Fruit fly (Drosophila melanogaster): ENCODE data around the gene Graf.

Graf gene

dm6 chrX:15733995-15734394, 26.5 kb downstream of the Graf start, which contains the start of the genes CG12379 and MagR (continued):
- TF ChIP-seq shn (GFP tag; optimal IDR thresholded peaks at IDR 0.05) (peak; percentile 7), Stat92E (GFP tag; optimal IDR thresholded peaks at IDR 0.05) (no peak), CG4617 (GFP tag; optimal IDR thresholded peaks at IDR 0.05; ENCODE audit: borderline replicate concordance) (peak; percentile 42), CG13775 (GFP tag; optimal IDR thresholded peaks at IDR 0.05) (peak; percentile 59), BtbVII (GFP tag; optimal IDR thresholded peaks at IDR 0.05) (peak; percentile 19), CG16813 (GFP tag; IDR thresholded peaks at IDR 0.05; ENCODE audit: partially characterized antibody) (peak; percentile 87), CG7839 (tag; optimal IDR thresholded peaks at IDR 0.05) (no peak), Lhr (GFP tag; optimal IDR thresholded peaks at IDR 0.05) (no peak), gcm (GFP tag; optimal IDR thresholded peaks at IDR 0.05) (no peak), Dfd (GFP tag; optimal IDR thresholded peaks at IDR 0.05) (no peak), Hand (GFP tag; optimal IDR thresholded peaks at IDR 0.05) (no peak), Opbp (GFP tag; IDR thresholded peaks at IDR 0.05; ENCODE audit: partially characterized antibody) (peak; percentile 67), H15 (GFP tag; IDR thresholded peaks at IDR 0.05) (no peak; the same call in 2 of the 3 replicates), crp (GFP tag; optimal IDR thresholded peaks at IDR 0.05) (peak; percentile 25 to 82), CG2116 (GFP tag; optimal IDR thresholded peaks at IDR 0.05) (peak; percentile 79), HHEX (GFP tag; optimal IDR thresholded peaks at IDR 0.05) (no peak), bbx (GFP tag; IDR thresholded peaks at IDR 0.05; ENCODE audit: partially characterized antibody) (peak; percentile 60), vvl (GFP tag; IDR thresholded peaks at IDR 0.05) (no peak; the same call in 1 of the 2 replicates), esg (GFP tag; conservative IDR thresholded peaks at IDR 0.05) (peak; percentile 51; the same call in 1 of the 2 replicates), CG7745 (tag; optimal IDR thresholded peaks at IDR 0.05) (no peak), CG18011 (GFP tag; optimal IDR thresholded peaks at IDR 0.05) (peak; percentile 25), Tbp (GFP tag; optimal IDR thresholded peaks at IDR 0.05) (no peak), CG14860 (GFP tag; IDR thresholded peaks at IDR 0.05; ENCODE audit: partially characterized antibody) (peak; percentile 77), Drgx (GFP tag; IDR thresholded peaks at IDR 0.05) (no peak), CG12744 (GFP tag; optimal IDR thresholded peaks at IDR 0.05) (peak; percentile 9), btn (GFP tag; optimal IDR thresholded peaks at IDR 0.05) (no peak), CG2678 (tag; optimal IDR thresholded peaks at IDR 0.05) (no peak), ac (GFP tag; optimal IDR thresholded peaks at IDR 0.05) (no peak), Dll (GFP tag; IDR thresholded peaks at IDR 0.05; ENCODE audit: partially characterized antibody) (peak; percentile 80), Rfx (GFP tag; IDR thresholded peaks at IDR 0.05) (peak; percentile 72), CG4707 (GFP tag; optimal IDR thresholded peaks at IDR 0.05) (no peak), PHDP (tag; optimal IDR thresholded peaks at IDR 0.05) (peak; percentile 30), p53 (GFP tag; optimal IDR thresholded peaks at IDR 0.05) (no peak), CG10979 (tag; optimal IDR thresholded peaks at IDR 0.05) (peak; percentile 30), CG42726 (GFP tag; IDR thresholded peaks at IDR 0.05; ENCODE audit: partially characterized antibody) (peak; percentile 62; the same call in 1 of the 2 replicates), CG8281 (tag; optimal IDR thresholded peaks at IDR 0.05) (no peak), pan (optimal IDR thresholded peaks at IDR 0.05) (no peak), pan (GFP tag; optimal IDR thresholded peaks at IDR 0.05 in 1 of 2, IDR thresholded peaks at IDR 0.05 in 1 of 2) (no peak), CG4328 (GFP tag; optimal IDR thresholded peaks at IDR 0.05) (no peak), Asciz (GFP tag; optimal IDR thresholded peaks at IDR 0.05) (no peak), bigmax (GFP tag; optimal IDR thresholded peaks at IDR 0.05) (no peak), CG12299 (tag; optimal IDR thresholded peaks at IDR 0.05) (peak; percentile 61), Spps (tag; optimal IDR thresholded peaks at IDR 0.05) (no peak), kah (GFP tag; optimal IDR thresholded peaks at IDR 0.05) (peak; percentile 6), Ets97D (GFP tag; optimal IDR thresholded peaks at IDR 0.05) (peak; percentile 30), Mrtf (GFP tag; IDR thresholded peaks at IDR 0.05) (no peak), CG3407 (GFP tag; optimal IDR thresholded peaks at IDR 0.05) (no peak), cwo (GFP tag; optimal IDR thresholded peaks at IDR 0.05) (no peak), dysf (GFP tag; IDR thresholded peaks at IDR 0.05) (peak; percentile 56; the same call in 1 of the 3 replicates)
